Worm (Caenorhabditis elegans) whole organism, L1 larva: ENCODE results near the gene ugt-9.

Experiments used
- C04F5.9 ChIP-seq: sonication (generic microtip); optimal IDR thresholded peaks from 2 replicates; lab custom pipeline; 2016; ENCODE audit warnings: missing genetic modification characterization, missing compliant biosample characterization
- C16A3.4 ChIP-seq: fragments of 150-350 bp; optimal IDR thresholded peaks from 2 replicates; lab custom pipeline; 2014; ENCODE audit warnings: missing biosample characterization, missing genetic modification characterization
- F16B12.6 ChIP-seq: fragments of 150-350 bp; optimal IDR thresholded peaks from 2 replicates; lab custom pipeline; 2014; ENCODE audit warnings: missing biosample characterization, missing genetic modification characterization
- Y116A8C.19 ChIP-seq: sonication (generic microtip); optimal IDR thresholded peaks from 2 replicates; lab custom pipeline; 2016; ENCODE audit warnings: missing compliant biosample characterization, missing genetic modification characterization, borderline replicate concordance
- alr-1 ChIP-seq: fragments of 200-800 bp; sonication (Bioruptor generic); optimal IDR thresholded peaks from 2 replicates; lab custom pipeline; 2018; ENCODE audit warnings: borderline replicate concordance, mild to moderate bottlenecking, missing genetic modification characterization, missing compliant biosample characterization
- aly-2 ChIP-seq: fragments of 150-350 bp; optimal IDR thresholded peaks from 2 replicates; lab custom pipeline; 2014; ENCODE audit warnings: missing biosample characterization, missing genetic modification characterization
- blmp-1 ChIP-seq: fragments of 150-350 bp; optimal IDR thresholded peaks from 2 replicates; lab custom pipeline; 2014; ENCODE audit warnings: missing biosample characterization, missing genetic modification characterization
- ceh-88 ChIP-seq: fragments of 200-800 bp; sonication (Bioruptor generic); IDR thresholded peaks from 2 replicates; pipeline ENCODE4 v1.3.6; 2022; ENCODE audit warnings: missing genetic modification characterization, missing compliant biosample characterization
- ces-1 ChIP-seq: fragments of 150-350 bp; optimal IDR thresholded peaks from 2 replicates; lab custom pipeline; 2014; ENCODE audit warnings: missing biosample characterization, missing genetic modification reagents, missing genetic modification characterization
- dsc-1 ChIP-seq: sonication (generic microtip); optimal IDR thresholded peaks from 2 replicates; lab custom pipeline; 2016; ENCODE audit warnings: mild to moderate bottlenecking, missing genetic modification characterization, missing compliant biosample characterization
- egl-13 ChIP-seq: sonication (generic microtip); optimal IDR thresholded peaks from 2 replicates; lab custom pipeline; 2016; ENCODE audit warnings: missing genotype, missing genetic modification reagents, missing genetic modification characterization, missing compliant biosample characterization
- egl-27 ChIP-seq, 2 experiments: fragments of 150-350 bp in 1 of 2; sonication (generic microtip); optimal IDR thresholded peaks; 3 replicates each; lab custom pipeline; 2017 to 2018; ENCODE audit warnings: missing biosample characterization in 2 of 2, missing genetic modification characterization in 2 of 2, missing genetic modification reagents in 2 of 2
- elt-2 ChIP-seq: sonication (generic microtip); optimal IDR thresholded peaks from 2 replicates; lab custom pipeline; 2016; ENCODE audit warnings: missing genetic modification characterization, mild to moderate bottlenecking, inconsistent platforms, missing compliant biosample characterization, missing genetic modification reagents
- elt-3 ChIP-seq, 6 experiments: fragments of 150-350 bp in 1 of 6; sonication (generic microtip); optimal IDR thresholded peaks; 2 replicates each; lab custom pipeline; 2017 to 2018; ENCODE audit warnings: missing biosample characterization in 6 of 6, missing genetic modification characterization in 6 of 6, inconsistent platforms in 1 of 6
- ets-5 ChIP-seq: fragments of 200-800 bp; sonication (Bioruptor generic); IDR thresholded peaks from 2 replicates; pipeline ENCODE4 v1.3.6; 2022; ENCODE audit warnings: missing genetic modification characterization, missing compliant biosample characterization
- fkh-4 ChIP-seq: sonication (generic microtip); optimal IDR thresholded peaks from 2 replicates; lab custom pipeline; 2016; ENCODE audit warnings: missing compliant biosample characterization, missing genetic modification characterization, borderline replicate concordance
- fkh-8 ChIP-seq: sonication (generic microtip); optimal IDR thresholded peaks from 2 replicates; lab custom pipeline; 2016; ENCODE audit warnings: mild to moderate bottlenecking, missing genetic modification characterization, missing compliant biosample characterization
- fos-1 ChIP-seq: fragments of 150-350 bp; optimal IDR thresholded peaks from 2 replicates; lab custom pipeline; 2014; ENCODE audit warnings: missing biosample characterization, missing genetic modification characterization
- hlh-17 ChIP-seq: fragments of 200-800 bp; sonication (Bioruptor generic); optimal IDR thresholded peaks from 2 replicates; lab custom pipeline; 2018; ENCODE audit warnings: missing genetic modification characterization, mild to moderate bottlenecking, missing compliant biosample characterization, moderate library complexity, borderline replicate concordance
- hlh-4 ChIP-seq: sonication (generic microtip); optimal IDR thresholded peaks from 2 replicates; lab custom pipeline; 2016; ENCODE audit warnings: mild to moderate bottlenecking, missing genetic modification characterization, missing compliant biosample characterization
- irx-1 ChIP-seq: sonication (generic microtip); optimal IDR thresholded peaks from 2 replicates; lab custom pipeline; 2016; ENCODE audit warnings: missing genetic modification characterization, missing compliant biosample characterization
- jun-1 ChIP-seq: fragments of 150-350 bp; optimal IDR thresholded peaks from 2 replicates; lab custom pipeline; 2014; ENCODE audit warnings: missing biosample characterization, missing genetic modification reagents, missing genetic modification characterization
- lin-13 ChIP-seq: fragments of 150-350 bp; optimal IDR thresholded peaks from 2 replicates; lab custom pipeline; 2014; ENCODE audit warnings: missing biosample characterization, missing genetic modification reagents, missing genetic modification characterization
- lin-14 ChIP-seq: fragments of 200-800 bp; sonication (Bioruptor generic); optimal IDR thresholded peaks from 2 replicates; lab custom pipeline; 2018; ENCODE audit warnings: mild to moderate bottlenecking, missing genetic modification characterization, moderate library complexity, missing compliant biosample characterization
- lin-15B ChIP-seq: fragments of 150-350 bp; sonication (generic microtip); optimal IDR thresholded peaks from 3 replicates; lab custom pipeline; 2014; ENCODE audit warnings: missing biosample characterization, missing genetic modification characterization
- lin-35 ChIP-seq, 2 experiments: fragments of 150-350 bp; optimal IDR thresholded peaks; 2 replicates each; lab custom pipeline; 2014; ENCODE audit warnings: missing biosample characterization in 2 of 2, missing genetic modification characterization in 2 of 2, missing genetic modification reagents in 2 of 2
- lsy-2 ChIP-seq, 2 experiments: fragments of 150-350 bp; optimal IDR thresholded peaks; 2 replicates each; lab custom pipeline; 2014; ENCODE audit warnings: missing biosample characterization in 2 of 2, missing genetic modification characterization in 2 of 2
- nhr-19 ChIP-seq: fragments of 200-800 bp; sonication (Bioruptor generic); conservative IDR thresholded peaks from 2 replicates; pipeline ENCODE4 v1.3.6; 2022; ENCODE audit warnings: missing genetic modification characterization, missing compliant biosample characterization
- nhr-237 ChIP-seq: fragments of 150-350 bp; optimal IDR thresholded peaks from 2 replicates; lab custom pipeline; 2014; ENCODE audit warnings: missing biosample characterization, missing genetic modification characterization
- nhr-28 ChIP-seq: fragments of 150-350 bp; optimal IDR thresholded peaks from 2 replicates; lab custom pipeline; 2014; ENCODE audit warnings: missing biosample characterization, missing genetic modification characterization
- nhr-71 ChIP-seq: sonication (generic microtip); optimal IDR thresholded peaks from 2 replicates; lab custom pipeline; 2016; ENCODE audit warnings: mild to moderate bottlenecking, missing genetic modification characterization, moderate library complexity, missing compliant biosample characterization
- nhr-90 ChIP-seq: sonication (generic microtip); optimal IDR thresholded peaks from 2 replicates; lab custom pipeline; 2016; ENCODE audit warnings: mild to moderate bottlenecking, missing genetic modification characterization, missing compliant biosample characterization; ENCODE audit not compliant: poor library complexity
- pax-3 ChIP-seq: fragments of 200-800 bp; sonication (Bioruptor generic); optimal IDR thresholded peaks from 2 replicates; lab custom pipeline; 2018; ENCODE audit warnings: mild to moderate bottlenecking, missing genetic modification characterization, moderate library complexity, missing compliant biosample characterization
- pqm-1 ChIP-seq: sonication (generic microtip); optimal IDR thresholded peaks from 3 replicates; lab custom pipeline; 2017; ENCODE audit warnings: missing biosample characterization, missing genetic modification characterization
- skn-1 ChIP-seq: fragments of 150-350 bp; optimal IDR thresholded peaks from 2 replicates; lab custom pipeline; 2014; ENCODE audit warnings: missing biosample characterization, missing genetic modification characterization
- swsn-7 ChIP-seq: sonication (generic microtip); optimal IDR thresholded peaks from 2 replicates; lab custom pipeline; 2016; ENCODE audit warnings: missing genetic modification characterization, missing compliant biosample characterization
- unc-130 ChIP-seq: fragments of 150-350 bp; optimal IDR thresholded peaks from 2 replicates; lab custom pipeline; 2017; ENCODE audit warnings: missing biosample characterization, missing genetic modification characterization, inconsistent platforms
- unc-62 ChIP-seq: fragments of 150-350 bp; optimal IDR thresholded peaks from 2 replicates; lab custom pipeline; 2014; ENCODE audit warnings: missing biosample characterization, missing genetic modification reagents, missing genetic modification characterization
- unc-86 ChIP-seq: sonication (generic microtip); optimal IDR thresholded peaks from 2 replicates; lab custom pipeline; 2016; ENCODE audit warnings: missing genetic modification characterization, missing compliant biosample characterization
- vab-15 ChIP-seq: sonication (generic microtip); optimal IDR thresholded peaks from 2 replicates; lab custom pipeline; 2017; ENCODE audit warnings: missing genotype, mild to moderate bottlenecking, missing genetic modification characterization, missing compliant biosample characterization
- zag-1 ChIP-seq: fragments of 150-350 bp; optimal IDR thresholded peaks from 2 replicates; lab custom pipeline; 2014; ENCODE audit warnings: missing biosample characterization, missing genetic modification characterization
- ztf-4 ChIP-seq: fragments of 150-350 bp; optimal IDR thresholded peaks from 2 replicates; lab custom pipeline; 2014; ENCODE audit warnings: missing biosample characterization, missing genetic modification characterization

ugt-9 gene

ce11 chrV:4865364-4865763, 30.5 kb upstream of the ugt-9 start, which contains the start of gene srd-32:
Gene srd-32 (plus strand): TSS chrV:4865664.
- TF ChIP-seq C16A3.4 (tag; lab: Kevin White, UChicago) (no peak), dsc-1 (tag; lab: Kevin White, UChicago) (peak; percentile 68), hlh-17 (GFP tag; lab: Kevin White, UChicago) (no peak), fkh-4 (tag; lab: Kevin White, UChicago) (no peak), unc-130 (tag; lab: Kevin White, UChicago) (no peak)
- TF ChIP-seq, all 84 proteins: peak for 1

ce11 chrV:4867535-4867934, 28.3 kb upstream of the ugt-9 start:
- TF ChIP-seq pqm-1 (tag; lab: Kevin White, UChicago) = no peak
- no peak for TF ChIP-seq vab-15 (tag; lab: Kevin White, UChicago)
- TF ChIP-seq aly-2 (tag; lab: Kevin White, UChicago) = no peak
- no peak for TF ChIP-seq lin-35 (GFP tag; optimal IDR thresholded peaks at IDR 0.05; lab: Kevin White, UChicago)
- TF ChIP-seq jun-1 (tag; lab: Kevin White, UChicago) = no peak
- TF ChIP-seq blmp-1 = no peak
- no peak for TF ChIP-seq ets-5 (GFP tag; lab: Robert Waterston, UW)
- TF ChIP-seq unc-62 (GFP tag; lab: Kevin White, UChicago) = no peak
- no peak for TF ChIP-seq nhr-237 (tag; lab: Kevin White, UChicago)
- TF ChIP-seq dsc-1 (tag; lab: Kevin White, UChicago) = peak; percentile 32
- no peak for TF ChIP-seq nhr-90
- TF ChIP-seq nhr-19 (GFP tag; lab: Robert Waterston, UW) = no peak
- no peak for TF ChIP-seq alr-1 (tag; lab: Kevin White, UChicago)
- peak; percentile 46 for TF ChIP-seq nhr-71 (tag; lab: Kevin White, UChicago)
- no peak for TF ChIP-seq F16B12.6 (tag; lab: Kevin White, UChicago)
- peak; percentile 21 for TF ChIP-seq lin-14 (GFP tag; lab: Kevin White, UChicago)
- TF ChIP-seq irx-1 (tag; lab: Kevin White, UChicago) = no peak
- TF ChIP-seq fos-1 (tag; lab: Kevin White, UChicago) = no peak
- no peak for TF ChIP-seq Y116A8C.19 (tag; lab: Kevin White, UChicago)
- no peak for TF ChIP-seq lin-15B (tag; lab: Kevin White, UChicago)
- no peak for TF ChIP-seq swsn-7 (tag; lab: Kevin White, UChicago)
- no peak for TF ChIP-seq pax-3 (tag; lab: Kevin White, UChicago)
- TF ChIP-seq ces-1 (GFP tag; lab: Kevin White, UChicago) = no peak
- peak; percentile 18 for TF ChIP-seq unc-86 (tag; lab: Kevin White, UChicago)
- peak; percentile 59 for TF ChIP-seq hlh-4
- TF ChIP-seq hlh-17 (GFP tag; lab: Kevin White, UChicago) = no peak
- TF ChIP-seq elt-2 (tag; lab: Kevin White, UChicago) = no peak
- no peak for TF ChIP-seq C16A3.4 (tag; lab: Kevin White, UChicago)
- no peak for TF ChIP-seq C04F5.9 (tag; lab: Kevin White, UChicago)
- no peak for TF ChIP-seq ztf-4 (tag; lab: Kevin White, UChicago)
- TF ChIP-seq egl-13 = no peak
- TF ChIP-seq ceh-88 (GFP tag; lab: Robert Waterston, UW) = no peak
- no peak for TF ChIP-seq unc-130 (tag; lab: Kevin White, UChicago)
- no peak for TF ChIP-seq nhr-28 (tag; lab: Kevin White, UChicago)
- no peak for TF ChIP-seq egl-27 (tag; optimal IDR thresholded peaks at IDR 0.05; lab: Kevin White, UChicago)
- TF ChIP-seq lin-13 (GFP tag; lab: Kevin White, UChicago) = no peak
- TF ChIP-seq zag-1 = no peak
- peak; percentile 52 for TF ChIP-seq fkh-8 (tag; lab: Kevin White, UChicago)
- TF ChIP-seq skn-1 = no peak
- TF ChIP-seq elt-3 (tag; optimal IDR thresholded peaks at IDR 0.05; lab: Kevin White, UChicago) = no peak
- no peak for TF ChIP-seq lsy-2 (tag; optimal IDR thresholded peaks at IDR 0.05; lab: Kevin White, UChicago)
